Worm (Caenorhabditis elegans): ENCODE results near the gene R05D3.12.

Gene R05D3.12

DNA sequence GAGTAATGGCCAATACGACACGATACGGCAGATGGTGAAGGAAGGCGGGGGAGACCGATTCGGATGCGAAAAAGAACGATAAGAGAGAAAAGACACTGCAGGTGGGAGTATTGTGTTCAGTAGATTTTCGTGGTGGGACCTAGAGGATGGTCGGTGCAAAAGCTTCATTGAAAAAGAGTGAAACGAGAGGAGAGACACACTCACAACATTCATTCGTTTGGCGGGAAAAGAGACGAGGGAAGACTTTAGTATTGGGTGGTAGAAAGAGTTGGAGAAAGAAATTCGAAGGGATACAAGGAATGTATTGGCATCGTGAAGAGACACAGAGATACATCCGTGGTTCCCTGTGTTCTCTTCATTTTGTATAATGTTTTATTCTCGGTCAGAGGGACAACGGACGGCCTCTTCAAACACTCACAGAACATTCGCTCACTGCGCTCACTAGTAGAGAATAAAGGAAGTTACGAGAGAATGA is 24.3 kb upstream of the R05D3.12 start (continued):
- TF ChIP-seq gei-8 (GFP tag; optimal IDR thresholded peaks at IDR 0.05): no peak
- TF ChIP-seq F44E2.7 (GFP tag; IDR thresholded peaks at IDR 0.05): no peak
- TF ChIP-seq egl-27 (tag; optimal IDR thresholded peaks at IDR 0.05): no peak
- TF ChIP-seq unc-39 (tag; optimal IDR thresholded peaks at IDR 0.05): no peak
- TF ChIP-seq lir-3 (tag; optimal IDR thresholded peaks at IDR 0.05): no peak
- TF ChIP-seq daf-16 (GFP tag; optimal IDR thresholded peaks at IDR 0.05): peak in 1 of 2 experiments; percentile 28
- TF ChIP-seq daf-16 (tag; optimal IDR thresholded peaks at IDR 0.05): peak; percentile 15
- no peak for TF ChIP-seq Y5F2A.4 (GFP tag; optimal IDR thresholded peaks at IDR 0.05)
- TF ChIP-seq lin-39 (tag; optimal IDR thresholded peaks at IDR 0.05): no peak
- TF ChIP-seq snpc-4 (tag; optimal IDR thresholded peaks at IDR 0.05): no peak
- TF ChIP-seq D1046.2 (GFP tag; IDR thresholded peaks at IDR 0.05): no peak
- no peak for TF ChIP-seq nhr-76 (tag; optimal IDR thresholded peaks at IDR 0.05)
- TF ChIP-seq ceh-82 (tag; optimal IDR thresholded peaks at IDR 0.05): no peak
- peak; percentile 84 for TF ChIP-seq hmg-1.1 (GFP tag; IDR thresholded peaks at IDR 0.05)
- TF ChIP-seq skn-1 (tag; optimal IDR thresholded peaks at IDR 0.05): no peak
- no peak for TF ChIP-seq daf-8 (GFP tag; IDR thresholded peaks at IDR 0.05)
- peak; percentile 51 for TF ChIP-seq T26A8.4 (GFP tag; IDR thresholded peaks at IDR 0.05)
- no peak for TF ChIP-seq F10B5.3 (tag; optimal IDR thresholded peaks at IDR 0.05)
- no peak for TF ChIP-seq saeg-2 (GFP tag; IDR thresholded peaks at IDR 0.05)
- TF ChIP-seq set-16 (GFP tag; IDR thresholded peaks at IDR 0.05): no peak
- peak; percentile 79 for TF ChIP-seq lin-13 (GFP tag; optimal IDR thresholded peaks at IDR 0.05)
- TF ChIP-seq nhr-11 (tag; optimal IDR thresholded peaks at IDR 0.05): peak; percentile 86
- no peak for TF ChIP-seq ceh-32 (tag; optimal IDR thresholded peaks at IDR 0.05; ENCODE audit: poor library complexity)
- no peak for TF ChIP-seq madf-5 (GFP tag; IDR thresholded peaks at IDR 0.05)
- TF ChIP-seq daf-12 (tag; optimal IDR thresholded peaks at IDR 0.05): no peak
- peak in 1 of 2 experiments; percentile 49 for TF ChIP-seq hif-1 (tag; optimal IDR thresholded peaks at IDR 0.05)
- TF ChIP-seq F49E8.2 (tag; optimal IDR thresholded peaks at IDR 0.05; ENCODE audit: borderline replicate concordance): no peak
- TF ChIP-seq unc-130 (GFP tag; optimal IDR thresholded peaks at IDR 0.05): no peak
- peak; percentile 71 for TF ChIP-seq mxl-3 (GFP tag; optimal IDR thresholded peaks at IDR 0.05)
- TF ChIP-seq unc-62 (GFP tag; optimal IDR thresholded peaks at IDR 0.05 in 1 of 2): no peak
- no peak for TF ChIP-seq unc-62 (tag; optimal IDR thresholded peaks at IDR 0.05)
- TF ChIP-seq duxl-1 (tag; optimal IDR thresholded peaks at IDR 0.05; ENCODE audit: poor library complexity): peak; percentile 37
- TF ChIP-seq aly-2 (tag; optimal IDR thresholded peaks at IDR 0.05): no peak
- TF ChIP-seq mxl-2 (GFP tag; conservative IDR thresholded peaks at IDR 0.05): no peak
- TF ChIP-seq spr-1 (tag; optimal IDR thresholded peaks at IDR 0.05): no peak
- TF ChIP-seq zag-1 (tag; optimal IDR thresholded peaks at IDR 0.05): no peak

DNA sequence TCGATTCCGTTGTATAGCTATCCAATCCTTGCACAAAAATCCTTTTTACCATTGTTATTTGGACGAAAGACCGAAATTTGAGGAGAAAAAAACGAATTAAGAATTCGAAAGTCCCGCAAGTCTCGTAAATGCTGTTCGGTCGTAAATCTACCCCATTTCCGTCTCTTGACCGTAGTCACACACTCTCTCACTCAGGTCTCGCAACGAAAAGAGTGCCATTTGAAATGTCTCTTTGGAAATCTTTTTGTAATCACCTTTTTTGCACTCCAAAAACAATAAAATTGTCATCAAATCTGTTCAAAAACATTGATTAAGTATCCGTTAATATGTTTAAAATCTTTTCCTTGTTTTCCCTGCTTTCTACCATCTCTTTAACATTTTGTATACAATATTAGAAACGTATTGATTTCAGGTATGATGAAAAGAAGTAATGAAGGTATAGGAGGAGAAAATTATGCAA is 22.5 kb upstream of the R05D3.12 start, which contains the start of the genes R05D3.8 and rfp-1:
R05D3.8 (minus strand) TSS at position 115 of the 460 bp plus-strand sequence.
rfp-1 (plus strand) TSS at position 410 of the 460 bp plus-strand sequence.
- TF ChIP-seq zip-2 (tag; optimal IDR thresholded peaks at IDR 0.05): no peak
- TF ChIP-seq ceh-28 (tag; optimal IDR thresholded peaks at IDR 0.05): no peak
- TF ChIP-seq ces-1 (GFP tag; optimal IDR thresholded peaks at IDR 0.05): no peak
- no peak for TF ChIP-seq dmd-8 (GFP tag; IDR thresholded peaks at IDR 0.05)
- peak; percentile 87 for TF ChIP-seq dpl-1 (GFP tag; optimal IDR thresholded peaks at IDR 0.05)
- TF ChIP-seq attf-4 (tag; optimal IDR thresholded peaks at IDR 0.05): no peak
- TF ChIP-seq nhr-42 (GFP tag; IDR thresholded peaks at IDR 0.05): no peak
- no peak for TF ChIP-seq skn-1 (tag; optimal IDR thresholded peaks at IDR 0.05)
- TF ChIP-seq tra-1 (GFP tag; IDR thresholded peaks at IDR 0.05): 0 out of 2 replicates have a peak, but pooled peaks have one; percentile 22
- no peak for TF ChIP-seq lim-7 (GFP tag; IDR thresholded peaks at IDR 0.05)
- TF ChIP-seq F49E8.2 (tag; optimal IDR thresholded peaks at IDR 0.05; ENCODE audit: borderline replicate concordance): no peak
- peak; percentile 90 for TF ChIP-seq dve-1 (tag; optimal IDR thresholded peaks at IDR 0.05; ENCODE audit: insufficient read depth)
- TF ChIP-seq lin-1 (GFP tag; IDR thresholded peaks at IDR 0.05): 0 out of 2 replicates have a peak, but pooled peaks have one; percentile 27
- TF ChIP-seq cey-2 (tag; optimal IDR thresholded peaks at IDR 0.05; ENCODE audit: borderline replicate concordance, insufficient read depth): no peak
- TF ChIP-seq mdl-1 (tag; optimal IDR thresholded peaks at IDR 0.05): peak in 1 of 2 experiments; percentile 28
- no peak for TF ChIP-seq ztf-7 (tag; optimal IDR thresholded peaks at IDR 0.05)
- no peak for TF ChIP-seq daf-8 (GFP tag; IDR thresholded peaks at IDR 0.05)
- peak; percentile 87 for TF ChIP-seq mep-1 (tag; optimal IDR thresholded peaks at IDR 0.05)
- no peak for TF ChIP-seq madf-5 (GFP tag; IDR thresholded peaks at IDR 0.05)
- no peak for TF ChIP-seq F44E2.7 (GFP tag; IDR thresholded peaks at IDR 0.05)
- TF ChIP-seq rbr-2 (tag; optimal IDR thresholded peaks at IDR 0.05): peak; percentile 43
- TF ChIP-seq zag-1 (tag; optimal IDR thresholded peaks at IDR 0.05): no peak
- no peak for TF ChIP-seq daf-12 (tag; optimal IDR thresholded peaks at IDR 0.05)
